In the genomic region with DNA sequence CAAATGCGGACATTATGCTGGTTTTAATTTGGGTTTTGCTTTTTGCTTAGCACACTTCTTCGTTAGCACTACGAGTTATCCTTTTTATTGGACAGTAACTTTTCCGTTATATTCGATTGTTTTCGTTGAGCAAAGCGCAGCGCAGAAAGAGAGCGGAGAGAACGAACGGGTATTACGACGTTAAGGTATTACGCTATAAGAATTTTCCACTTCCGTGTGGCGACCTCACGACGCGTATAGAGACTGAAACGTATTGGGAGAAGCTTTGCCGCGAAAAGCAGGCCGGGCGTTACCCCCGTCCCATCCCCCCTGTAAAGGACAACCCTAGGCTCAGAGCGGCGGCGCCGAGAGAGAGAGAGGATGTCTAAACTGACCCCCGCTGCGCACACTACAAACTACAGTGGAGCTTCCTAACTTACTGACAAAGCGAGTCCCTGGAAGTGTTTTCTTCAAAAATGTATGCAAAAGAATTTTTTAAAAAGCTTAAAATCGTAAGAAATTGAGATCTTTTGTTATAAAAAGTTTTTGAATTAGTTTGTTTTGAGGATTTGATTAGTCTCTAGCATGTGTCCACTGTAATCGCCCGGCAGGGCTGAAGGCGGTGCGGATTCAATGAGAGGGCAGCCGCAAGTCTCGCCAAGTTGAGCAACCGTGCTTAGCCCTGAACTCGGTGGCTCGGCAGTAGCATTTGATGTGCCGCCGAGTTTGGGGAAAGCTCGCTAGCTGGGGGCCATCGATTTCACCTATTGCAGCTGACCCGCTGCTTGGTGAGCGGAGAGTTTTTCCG, we compare ENCODE assay signal across 1 fruit fly cellular context.
TF ChIP-seq lines count a peak whose summit lies in the region.

No protein-coding gene starts in this region.

TF ChIP-seq in whole organism, embryonic, 481 proteins besides CTCF, POLR2A, EP300 and RAD21 (continued from another document):
- TF ChIP-seq CkIIα-i1 (GFP tag; IDR thresholded peaks at IDR 0.05; lab: Robert Waterston, UW) (peak; percentile 68; the same call in 1 of the 2 replicates), CG15269 (tag; optimal IDR thresholded peaks at IDR 0.05; lab: Kevin White, UChicago) (peak; percentile 96), CG10979 (tag; optimal IDR thresholded peaks at IDR 0.05; lab: Kevin White, UChicago) (peak; percentile 91), Dek (tag; optimal IDR thresholded peaks at IDR 0.05; lab: Kevin White, UChicago) (peak; percentile 96), ftz-f1 (GFP tag; optimal IDR thresholded peaks at IDR 0.05; lab: Kevin White, UChicago) (peak; percentile 79), Stat92E (GFP tag; optimal IDR thresholded peaks at IDR 0.05; lab: Kevin White, UChicago) (no peak), CG2120 (GFP tag; optimal IDR thresholded peaks at IDR 0.05; lab: Kevin White, UChicago) (peak; percentile 99), Sry-δ (GFP tag; optimal IDR thresholded peaks at IDR 0.05; lab: Kevin White, UChicago) (peak; percentile 69), Poxn (GFP tag; IDR thresholded peaks at IDR 0.05; lab: Robert Waterston, UW) (peak; percentile 85), fd3F (GFP tag; optimal IDR thresholded peaks at IDR 0.05; lab: Kevin White, UChicago) (peak; percentile 94), CG16863 (GFP tag; optimal IDR thresholded peaks at IDR 0.05; lab: Kevin White, UChicago) (peak; percentile 95), CG12219 (GFP tag; optimal IDR thresholded peaks at IDR 0.05; lab: Kevin White, UChicago) (peak; percentile 91), CG30020 (tag; optimal IDR thresholded peaks at IDR 0.05; lab: Kevin White, UChicago) (peak; percentile 61), cato (GFP tag; optimal IDR thresholded peaks at IDR 0.05; lab: Kevin White, UChicago; ENCODE audit: borderline replicate concordance) (peak; percentile 77), fd64A (GFP tag; optimal IDR thresholded peaks at IDR 0.05; lab: Kevin White, UChicago) (peak; percentile 71), CG3163 (GFP tag; optimal IDR thresholded peaks at IDR 0.05; lab: Kevin White, UChicago) (peak; percentile 78), emc (GFP tag; optimal IDR thresholded peaks at IDR 0.05; lab: Kevin White, UChicago) (peak; percentile 89), wor (GFP tag; IDR thresholded peaks at IDR 0.05; lab: Robert Waterston, UW) (peak; percentile 90), CG18599 (GFP tag; optimal IDR thresholded peaks at IDR 0.05; lab: Kevin White, UChicago) (peak; percentile 99), Dfd (GFP tag; optimal IDR thresholded peaks at IDR 0.05; lab: Kevin White, UChicago) (no peak), Lhr (GFP tag; optimal IDR thresholded peaks at IDR 0.05; lab: Kevin White, UChicago) (peak; percentile 67)
